Worm (Caenorhabditis elegans) whole organism, mixed stage, embryonic: ENCODE results near the gene srt-74.

Source experiments
- ces-1 ChIP-seq: fragments of 150-350 bp; optimal IDR thresholded peaks from 2 replicates; lab custom pipeline; 2014; ENCODE audit warnings: missing biosample characterization, missing genetic modification reagents, missing genetic modification characterization
- elt-1 ChIP-seq: sonication (generic microtip); optimal IDR thresholded peaks from 2 replicates; lab custom pipeline; 2017; ENCODE audit warnings: missing genetic modification characterization, mild to moderate bottlenecking, missing compliant biosample characterization, antibody characterized with exemption, moderate library complexity, borderline replicate concordance; ENCODE audit not compliant: insufficient read depth
- elt-3 ChIP-seq: fragments of 150-350 bp; optimal IDR thresholded peaks from 2 replicates; lab custom pipeline; 2014; ENCODE audit warnings: missing biosample characterization, missing genetic modification characterization
- lsy-2 ChIP-seq: fragments of 150-350 bp; optimal IDR thresholded peaks from 2 replicates; lab custom pipeline; 2014; ENCODE audit warnings: missing biosample characterization, missing genetic modification characterization
- mep-1 ChIP-seq: fragments of 150-350 bp; optimal IDR thresholded peaks from 2 replicates; lab custom pipeline; 2017; ENCODE audit warnings: missing biosample characterization, missing genetic modification reagents, missing genetic modification characterization, inconsistent platforms
- nhr-12 ChIP-seq: fragments of 150-350 bp; optimal IDR thresholded peaks from 2 replicates; lab custom pipeline; 2014; ENCODE audit warnings: missing biosample characterization, missing genetic modification characterization
- nhr-237 ChIP-seq: fragments of 150-350 bp; optimal IDR thresholded peaks from 2 replicates; lab custom pipeline; 2014; ENCODE audit warnings: missing biosample characterization, missing genetic modification characterization
- unc-62 ChIP-seq: fragments of 150-350 bp; optimal IDR thresholded peaks from 2 replicates; lab custom pipeline; 2014; ENCODE audit warnings: missing biosample characterization, missing genetic modification reagents, missing genetic modification characterization

- TF ChIP-seq unc-62 (GFP tag; lab: Kevin White, UChicago) (no peak), mep-1 (no peak), elt-3 (tag; lab: Kevin White, UChicago) (no peak), lsy-2 (tag; lab: Kevin White, UChicago) (no peak), nhr-237 (tag; lab: Kevin White, UChicago) (no peak), elt-1 (no peak), nhr-12 (tag; lab: Kevin White, UChicago) (no peak), ces-1 (no peak)
Observed at ce11 chrV:14256813-14257212, 25.3 kb downstream of the srt-74 start, which contains the start of gene sre-8.
